Fruit fly (Drosophila melanogaster): ENCODE measurements around the gene CG11596.

The CG11596 gene

dm6 chrX:1968152-1968551 is 40.7 kb downstream of the CG11596 start:
- no peak for TF ChIP-seq CG14711 (tag; optimal IDR thresholded peaks at IDR 0.05)
- TF ChIP-seq CG33017 (tag; optimal IDR thresholded peaks at IDR 0.05) = no peak
- no peak for TF ChIP-seq ovo (GFP tag; optimal IDR thresholded peaks at IDR 0.05)
- no peak for TF ChIP-seq pad (GFP tag; optimal IDR thresholded peaks at IDR 0.05)
- TF ChIP-seq tj (GFP tag; optimal IDR thresholded peaks at IDR 0.05) = no peak
- no peak for TF ChIP-seq Hr96 (GFP tag; optimal IDR thresholded peaks at IDR 0.05)
- TF ChIP-seq toe (GFP tag; optimal IDR thresholded peaks at IDR 0.05) = no peak
- TF ChIP-seq Clk (GFP tag; optimal IDR thresholded peaks at IDR 0.05) = no peak
- no peak for TF ChIP-seq bab1 (GFP tag; optimal IDR thresholded peaks at IDR 0.05)
- no peak for TF ChIP-seq Crg-1 (GFP tag; optimal IDR thresholded peaks at IDR 0.05)
- TF ChIP-seq CG7101 (tag; optimal IDR thresholded peaks at IDR 0.05) = no peak

dm6 chrX:1968581-1969258 is 41.2 kb downstream of the CG11596 start:
- TF ChIP-seq bab1 (GFP tag; optimal IDR thresholded peaks at IDR 0.05) (peak; percentile 15), tj (GFP tag; optimal IDR thresholded peaks at IDR 0.05) (peak; percentile 33), Crg-1 (GFP tag; optimal IDR thresholded peaks at IDR 0.05) (no peak), pad (GFP tag; optimal IDR thresholded peaks at IDR 0.05) (peak; percentile 2), CG14711 (tag; optimal IDR thresholded peaks at IDR 0.05) (no peak), CG5204 (GFP tag; optimal IDR thresholded peaks at IDR 0.05) (peak; percentile 12), cnc (optimal IDR thresholded peaks at IDR 0.05) (no peak), CG7101 (tag; optimal IDR thresholded peaks at IDR 0.05) (no peak)

dm6 chrX:1969775-1970574 is 42.5 kb downstream of the CG11596 start:
- TF ChIP-seq Clk (GFP tag; optimal IDR thresholded peaks at IDR 0.05) = no peak
- TF ChIP-seq Hr96 (GFP tag; optimal IDR thresholded peaks at IDR 0.05) = no peak
- no peak for TF ChIP-seq CG12768 (GFP tag; optimal IDR thresholded peaks at IDR 0.05)
- no peak for TF ChIP-seq CG14711 (tag; optimal IDR thresholded peaks at IDR 0.05)
- no peak for TF ChIP-seq CG5204 (GFP tag; optimal IDR thresholded peaks at IDR 0.05)
- TF ChIP-seq CG33017 (tag; optimal IDR thresholded peaks at IDR 0.05) = no peak
- no peak for TF ChIP-seq kay (GFP tag; ENCODE audit: borderline replicate concordance)
- TF ChIP-seq bab1 (GFP tag; optimal IDR thresholded peaks at IDR 0.05) = no peak
- TF ChIP-seq CG11617 (GFP tag; optimal IDR thresholded peaks at IDR 0.05) = no peak
- no peak for TF ChIP-seq tj (GFP tag; optimal IDR thresholded peaks at IDR 0.05)
- no peak for TF ChIP-seq cnc (optimal IDR thresholded peaks at IDR 0.05)
- TF ChIP-seq pad (GFP tag; optimal IDR thresholded peaks at IDR 0.05) = no peak
- TF ChIP-seq ovo (GFP tag; optimal IDR thresholded peaks at IDR 0.05) = no peak
- no peak for TF ChIP-seq CG7045 (GFP tag; optimal IDR thresholded peaks at IDR 0.05)
- no peak for TF ChIP-seq CG7101 (tag; optimal IDR thresholded peaks at IDR 0.05)

- no peak for TF ChIP-seq toe (GFP tag; optimal IDR thresholded peaks at IDR 0.05)
- TF ChIP-seq tj (GFP tag; optimal IDR thresholded peaks at IDR 0.05) = peak; percentile 50
- TF ChIP-seq Mnt (GFP tag; optimal IDR thresholded peaks at IDR 0.05) = no peak
- TF ChIP-seq CG12768 (GFP tag; optimal IDR thresholded peaks at IDR 0.05) = no peak
Observed at dm6 chrX:1970575-1971325, 43.3 kb downstream of the CG11596 start.

- TF ChIP-seq cic (GFP tag; optimal IDR thresholded peaks at IDR 0.05) = no peak
- TF ChIP-seq toe (GFP tag; optimal IDR thresholded peaks at IDR 0.05) = no peak
- TF ChIP-seq CG11617 (GFP tag; optimal IDR thresholded peaks at IDR 0.05) = no peak
- TF ChIP-seq CG5204 (GFP tag; optimal IDR thresholded peaks at IDR 0.05) = no peak
- no peak for TF ChIP-seq CG7045 (GFP tag; optimal IDR thresholded peaks at IDR 0.05)
- TF ChIP-seq Clk (GFP tag; optimal IDR thresholded peaks at IDR 0.05) = no peak
- TF ChIP-seq Hr96 (GFP tag; optimal IDR thresholded peaks at IDR 0.05) = no peak
- TF ChIP-seq CG7101 (tag; optimal IDR thresholded peaks at IDR 0.05) = no peak
- no peak for TF ChIP-seq cnc (optimal IDR thresholded peaks at IDR 0.05)
- no peak for TF ChIP-seq bab1 (GFP tag; optimal IDR thresholded peaks at IDR 0.05)
- no peak for TF ChIP-seq tj (GFP tag; optimal IDR thresholded peaks at IDR 0.05)
- TF ChIP-seq Crg-1 (GFP tag; optimal IDR thresholded peaks at IDR 0.05) = no peak
- no peak for TF ChIP-seq ovo (GFP tag; optimal IDR thresholded peaks at IDR 0.05)
- TF ChIP-seq Mnt (GFP tag; optimal IDR thresholded peaks at IDR 0.05) = no peak
- TF ChIP-seq CG1620 (GFP tag; optimal IDR thresholded peaks at IDR 0.05) = no peak
- no peak for TF ChIP-seq CG33017 (tag; optimal IDR thresholded peaks at IDR 0.05)
- TF ChIP-seq pad (GFP tag; optimal IDR thresholded peaks at IDR 0.05) = no peak
- TF ChIP-seq CG12768 (GFP tag; optimal IDR thresholded peaks at IDR 0.05) = no peak
- TF ChIP-seq kay (GFP tag; ENCODE audit: borderline replicate concordance) = no peak
Observed at dm6 chrX:1972150-1972549, 44.7 kb downstream of the CG11596 start.
